Fruit fly (Drosophila melanogaster) whole organism, adult: ENCODE results near the gene CG11109.
A peak's percentile ranks its signal among the peaks of the same experiment; 100 is the strongest.

Experiments
- CG11617 ChIP-seq: fragments of 200-800 bp; sonication (Bioruptor generic); optimal IDR thresholded peaks from 2 replicates; lab custom pipeline; 2017; ENCODE audit warnings: mild to moderate bottlenecking, missing biosample characterization, missing genetic modification reagents, missing genetic modification characterization
- CG12768 ChIP-seq: fragments of 200-800 bp; sonication (Bioruptor generic); optimal IDR thresholded peaks from 2 replicates; lab custom pipeline; 2017; ENCODE audit warnings: missing biosample characterization, missing genetic modification characterization, mild to moderate bottlenecking, moderate library complexity, missing genetic modification reagents
- CG14711 ChIP-seq: fragments of 200-800 bp; sonication (Bioruptor generic); optimal IDR thresholded peaks from 2 replicates; lab custom pipeline; 2018; ENCODE audit warnings: missing biosample characterization, mild to moderate bottlenecking, missing genetic modification characterization, moderate library complexity
- CG1620 ChIP-seq: fragments of 200-800 bp; sonication (Bioruptor generic); optimal IDR thresholded peaks from 2 replicates; lab custom pipeline; 2016; ENCODE audit warnings: missing biosample characterization, missing genetic modification characterization
- CG33017 ChIP-seq: fragments of 200-800 bp; sonication (Bioruptor generic); optimal IDR thresholded peaks from 2 replicates; lab custom pipeline; 2018; ENCODE audit warnings: missing biosample characterization, mild to moderate bottlenecking, missing genetic modification characterization, moderate library complexity
- CG5204 ChIP-seq: fragments of 200-800 bp; sonication (Bioruptor generic); optimal IDR thresholded peaks from 2 replicates; lab custom pipeline; 2016; ENCODE audit warnings: missing biosample characterization, missing genetic modification characterization
- CG7045 ChIP-seq: fragments of 200-800 bp; sonication (Bioruptor generic); optimal IDR thresholded peaks from 2 replicates; lab custom pipeline; 2017; ENCODE audit warnings: missing biosample characterization, mild to moderate bottlenecking, missing genetic modification characterization
- CG7101 ChIP-seq: fragments of 200-800 bp; sonication (Bioruptor generic); optimal IDR thresholded peaks from 2 replicates; lab custom pipeline; 2018; ENCODE audit warnings: missing biosample characterization, mild to moderate bottlenecking, missing genetic modification characterization, moderate library complexity
- Clk ChIP-seq: fragments of 200-800 bp; sonication (Bioruptor generic); optimal IDR thresholded peaks from 2 replicates; lab custom pipeline; 2017; ENCODE audit warnings: missing biosample characterization, missing genetic modification characterization
- Crg-1 ChIP-seq: fragments of 200-800 bp; sonication (Bioruptor generic); optimal IDR thresholded peaks from 2 replicates; lab custom pipeline; 2016; ENCODE audit warnings: missing biosample characterization, missing genetic modification characterization
- Hr96 ChIP-seq: fragments of 200-800 bp; sonication (Bioruptor generic); optimal IDR thresholded peaks from 2 replicates; lab custom pipeline; 2016; ENCODE audit warnings: missing biosample characterization, missing genetic modification characterization
- Mnt ChIP-seq: fragments of 200-800 bp; sonication (Bioruptor generic); optimal IDR thresholded peaks from 2 replicates; lab custom pipeline; 2016; ENCODE audit warnings: missing biosample characterization, mild to moderate bottlenecking, missing genetic modification characterization
- bab1 ChIP-seq: fragments of 200-800 bp; sonication (Bioruptor generic); optimal IDR thresholded peaks from 3 replicates; lab custom pipeline; 2019; ENCODE audit warnings: missing biosample characterization, mild to moderate bottlenecking, missing genetic modification characterization, moderate library complexity
- cic ChIP-seq: fragments of 200-800 bp; sonication (Bioruptor generic); optimal IDR thresholded peaks from 2 replicates; lab custom pipeline; 2017; ENCODE audit warnings: missing biosample characterization, mild to moderate bottlenecking, missing genetic modification characterization, moderate library complexity
- cnc ChIP-seq, 2 experiments: fragments of >200 bp; optimal IDR thresholded peaks; 2 replicates each; lab custom pipeline; 2017
- kay ChIP-seq: fragments of 200-800 bp; sonication (Bioruptor generic); peaks from one replicate; lab custom pipeline; 2016; ENCODE audit warnings: missing biosample characterization, missing genetic modification characterization, borderline replicate concordance
- ovo ChIP-seq: fragments of 200-800 bp; sonication (Bioruptor generic); optimal IDR thresholded peaks from 2 replicates; lab custom pipeline; 2016; ENCODE audit warnings: missing biosample characterization, missing genetic modification characterization
- pad ChIP-seq: fragments of 200-800 bp; sonication (Bioruptor generic); optimal IDR thresholded peaks from 3 replicates; lab custom pipeline; 2017; ENCODE audit warnings: missing biosample characterization, missing genetic modification characterization, mild to moderate bottlenecking, moderate library complexity, missing genetic modification reagents
- tj ChIP-seq: fragments of 200-800 bp; sonication (Bioruptor generic); optimal IDR thresholded peaks from 3 replicates; lab custom pipeline; 2017; ENCODE audit warnings: missing biosample characterization, mild to moderate bottlenecking, missing genetic modification characterization, moderate library complexity
- toe ChIP-seq: fragments of 200-800 bp; sonication (Bioruptor generic); optimal IDR thresholded peaks from 2 replicates; lab custom pipeline; 2016; ENCODE audit warnings: missing biosample characterization, missing genetic modification characterization

Gene CG11109

dm6 chr3L:22860487-22860886 lies 11.5 kb upstream of the CG11109 start, which contains the start of gene CG13239:
CG13239 (plus strand) TSS chr3L:22860787.
- no peak for TF ChIP-seq tj (GFP tag; lab: Kevin White, UChicago)
- TF ChIP-seq CG1620, result no peak
- no peak for TF ChIP-seq pad (GFP tag; lab: Kevin White, UChicago)
- no peak for TF ChIP-seq Mnt (GFP tag; lab: Kevin White, UChicago)
- no peak for TF ChIP-seq Hr96 (GFP tag; lab: Kevin White, UChicago)
- no peak for TF ChIP-seq CG33017 (tag; lab: Kevin White, UChicago)
- no peak for TF ChIP-seq CG5204 (GFP tag; lab: Kevin White, UChicago)
- no peak for TF ChIP-seq toe (GFP tag; lab: Kevin White, UChicago)
- no peak for TF ChIP-seq ovo (GFP tag; lab: Kevin White, UChicago)
- no peak for TF ChIP-seq CG14711

- peak; percentile 94 for TF ChIP-seq kay (GFP tag; lab: Kevin White, UChicago)
- peak; percentile 87 for TF ChIP-seq ovo (GFP tag; lab: Kevin White, UChicago)
- TF ChIP-seq cnc (optimal IDR thresholded peaks at IDR 0.05; lab: Kevin White, UChicago), result no peak
- TF ChIP-seq bab1 (GFP tag; lab: Kevin White, UChicago), result peak; percentile 88
- peak; percentile 69 for TF ChIP-seq CG33017 (tag; lab: Kevin White, UChicago)
- no peak for TF ChIP-seq CG5204 (GFP tag; lab: Kevin White, UChicago)
- TF ChIP-seq toe (GFP tag; lab: Kevin White, UChicago), result peak; percentile 77
- peak; percentile 68 for TF ChIP-seq CG7045
- peak; percentile 80 for TF ChIP-seq Hr96 (GFP tag; lab: Kevin White, UChicago)
- TF ChIP-seq tj (GFP tag; lab: Kevin White, UChicago), result peak; percentile 45
- peak; percentile 96 for TF ChIP-seq CG1620
- peak; percentile 89 for TF ChIP-seq Mnt (GFP tag; lab: Kevin White, UChicago)
- TF ChIP-seq Clk (GFP tag; lab: Kevin White, UChicago), result peak; percentile 74
- TF ChIP-seq CG7101 (tag; lab: Kevin White, UChicago), result peak; percentile 88
- TF ChIP-seq cic (GFP tag; lab: Kevin White, UChicago), result peak; percentile 84
- TF ChIP-seq CG14711, result peak; percentile 63
- peak; percentile 82 for TF ChIP-seq pad (GFP tag; lab: Kevin White, UChicago)
- peak; percentile 87 for TF ChIP-seq CG12768 (GFP tag; lab: Kevin White, UChicago)
- peak; percentile 92 for TF ChIP-seq Crg-1
- no peak for TF ChIP-seq CG11617 (GFP tag; lab: Kevin White, UChicago)
These were observed 8.5 kb upstream of the CG11109 start, which contains the start of gene CG33169 for dm6 chr3L:22863367-22864078. CG33169 (plus strand) TSS chr3L:22863864.

- TF ChIP-seq kay (GFP tag; lab: Kevin White, UChicago) (no peak), pad (GFP tag; lab: Kevin White, UChicago) (peak; percentile 7), Mnt (GFP tag; lab: Kevin White, UChicago) (peak; percentile 13), cnc (optimal IDR thresholded peaks at IDR 0.05; lab: Kevin White, UChicago) (no peak), tj (GFP tag; lab: Kevin White, UChicago) (peak; percentile 91), CG12768 (GFP tag; lab: Kevin White, UChicago) (no peak), CG11617 (GFP tag; lab: Kevin White, UChicago) (no peak), toe (GFP tag; lab: Kevin White, UChicago) (no peak), ovo (GFP tag; lab: Kevin White, UChicago) (peak; percentile 57), Crg-1 (no peak), CG33017 (tag; lab: Kevin White, UChicago) (no peak), cic (GFP tag; lab: Kevin White, UChicago) (peak; percentile 21), CG7101 (tag; lab: Kevin White, UChicago) (peak; percentile 10), CG14711 (no peak), CG5204 (GFP tag; lab: Kevin White, UChicago) (no peak), Clk (GFP tag; lab: Kevin White, UChicago) (no peak), CG7045 (no peak), CG1620 (no peak), Hr96 (GFP tag; lab: Kevin White, UChicago) (no peak), bab1 (GFP tag; lab: Kevin White, UChicago) (peak; percentile 70)
These were observed 7.5 kb upstream of the CG11109 start, which contains the start of gene CG33170 for dm6 chr3L:22864254-22865060. CG33170 (plus strand) TSS chr3L:22864600.

dm6 chr3L:22865061-22865418 lies 7.0 kb upstream of the CG11109 start:
- TF ChIP-seq Mnt (GFP tag; lab: Kevin White, UChicago) (no peak), Hr96 (GFP tag; lab: Kevin White, UChicago) (no peak), ovo (GFP tag; lab: Kevin White, UChicago) (no peak), CG7101 (tag; lab: Kevin White, UChicago) (peak; percentile 34), cnc (optimal IDR thresholded peaks at IDR 0.05; lab: Kevin White, UChicago) (no peak), CG33017 (tag; lab: Kevin White, UChicago) (peak; percentile 70), toe (GFP tag; lab: Kevin White, UChicago) (no peak), pad (GFP tag; lab: Kevin White, UChicago) (no peak), CG5204 (GFP tag; lab: Kevin White, UChicago) (no peak), tj (GFP tag; lab: Kevin White, UChicago) (no peak), kay (GFP tag; lab: Kevin White, UChicago) (peak; percentile 89), cic (GFP tag; lab: Kevin White, UChicago) (no peak), CG7045 (peak; percentile 45), CG11617 (GFP tag; lab: Kevin White, UChicago) (peak; percentile 20), Crg-1 (no peak), bab1 (GFP tag; lab: Kevin White, UChicago) (peak; percentile 16), Clk (GFP tag; lab: Kevin White, UChicago) (no peak), CG12768 (GFP tag; lab: Kevin White, UChicago) (peak; percentile 36), CG1620 (no peak), CG14711 (peak; percentile 28)
